Worm (Caenorhabditis elegans): ENCODE measurements around the gene tmd-2.

Gene tmd-2

DNA sequence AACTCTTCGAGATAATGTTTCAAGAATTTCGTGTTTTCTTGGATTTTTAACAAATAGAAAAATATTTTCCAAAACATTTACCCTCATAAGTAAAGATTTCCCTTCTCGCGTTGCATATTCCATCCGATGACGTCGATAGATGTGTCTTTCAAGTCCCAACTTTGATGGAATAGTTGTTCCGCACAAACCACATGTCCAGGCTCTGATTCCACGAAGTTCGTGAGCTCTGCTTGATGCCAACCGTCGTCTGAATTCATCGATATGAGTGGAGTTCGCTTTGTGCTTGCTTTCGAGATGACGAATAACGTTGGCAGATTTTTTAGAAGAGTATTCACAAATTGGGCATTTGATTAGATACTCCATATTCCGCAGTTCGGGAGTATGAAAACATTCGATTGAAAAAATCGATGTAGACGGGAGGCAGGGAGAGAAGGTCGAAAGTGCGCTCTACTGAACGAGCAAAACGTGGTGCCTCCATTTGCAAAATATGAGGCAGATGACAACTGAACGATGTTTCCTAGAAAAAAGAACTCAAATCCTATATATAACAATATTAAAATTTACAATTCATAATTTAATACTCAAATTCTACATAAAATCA, 33.4 kb upstream of the tmd-2 start, which contains the start of gene W02D7.6 (continued):
- TF ChIP-seq Y56A3A.18 (GFP tag; IDR thresholded peaks at IDR 0.05) (no peak), bed-1 (GFP tag; IDR thresholded peaks at IDR 0.05) (no peak), snpc-4 (GFP tag; optimal IDR thresholded peaks at IDR 0.05) (no peak), snpc-4 (tag; optimal IDR thresholded peaks at IDR 0.05) (peak in 1 of 4 experiments; percentile 54), ekl-4 (GFP tag; IDR thresholded peaks at IDR 0.05) (0 out of 2 replicates have a peak, but pooled peaks have one; percentile 19), ceh-91 (GFP tag; IDR thresholded peaks at IDR 0.05) (no peak), lsy-27 (tag; optimal IDR thresholded peaks at IDR 0.05; ENCODE audit: borderline replicate concordance, insufficient read depth) (no peak), Y95B8A.8 (GFP tag; IDR thresholded peaks at IDR 0.05) (0 out of 2 replicates have a peak, but pooled peaks have one; percentile 12), hmg-1.2 (GFP tag; IDR thresholded peaks at IDR 0.05) (peak; percentile 37; the same call in 1 of the 2 replicates), ztf-28 (GFP tag; IDR thresholded peaks at IDR 0.05) (no peak), zfh-2 (GFP tag; conservative IDR thresholded peaks at IDR 0.05) (no peak), attf-3 (GFP tag; conservative IDR thresholded peaks at IDR 0.05) (peak; percentile 41), athp-1 (tag; optimal IDR thresholded peaks at IDR 0.05) (peak; percentile 30), lsl-1 (GFP tag; optimal IDR thresholded peaks at IDR 0.05) (peak; percentile 27), cebp-1 (GFP tag; IDR thresholded peaks at IDR 0.05) (no peak), cebp-1 (tag; optimal IDR thresholded peaks at IDR 0.05) (no peak), tbp1 (GFP tag; optimal IDR thresholded peaks at IDR 0.05) (peak; percentile 34), lag-1 (GFP tag; IDR thresholded peaks at IDR 0.05) (no peak), mxl-1 (tag; optimal IDR thresholded peaks at IDR 0.05) (peak; percentile 24), ceh-58 (GFP tag; IDR thresholded peaks at IDR 0.05) (no peak), madf-6 (GFP tag; IDR thresholded peaks at IDR 0.05) (peak; percentile 51), F22D6.2 (tag; optimal IDR thresholded peaks at IDR 0.05) (no peak), mcd-1 (GFP tag; IDR thresholded peaks at IDR 0.05) (peak; percentile 46; the same call in 1 of the 2 replicates), let-607 (tag; optimal IDR thresholded peaks at IDR 0.05) (peak in 1 of 2 experiments; percentile 70), ZK185.1 (tag; optimal IDR thresholded peaks at IDR 0.05; ENCODE audit: poor library complexity, severe bottlenecking) (peak; percentile 1), C06A6.2 (GFP tag; conservative IDR thresholded peaks at IDR 0.05) (no peak), fkh-3 (tag; optimal IDR thresholded peaks at IDR 0.05) (no peak), tbx-9 (tag; optimal IDR thresholded peaks at IDR 0.05; ENCODE audit: borderline replicate concordance) (no peak), lin-54 (GFP tag; optimal IDR thresholded peaks at IDR 0.05) (peak; percentile 39), nhr-27 (tag; optimal IDR thresholded peaks at IDR 0.05) (no peak), pha-4 (tag; optimal IDR thresholded peaks at IDR 0.05) (no peak), hmg-20 (GFP tag; IDR thresholded peaks at IDR 0.05) (no peak), sea-2 (GFP tag; IDR thresholded peaks at IDR 0.05) (no peak), dpl-1 (GFP tag; optimal IDR thresholded peaks at IDR 0.05) (no peak), hlh-12 (tag; optimal IDR thresholded peaks at IDR 0.05) (no peak), attf-6 (GFP tag; IDR thresholded peaks at IDR 0.05) (no peak), nfyb-1 (GFP tag; IDR thresholded peaks at IDR 0.05) (no peak), ceh-27 (GFP tag; optimal IDR thresholded peaks at IDR 0.05) (no peak), sdz-38 (tag; optimal IDR thresholded peaks at IDR 0.05) (no peak), ztf-3 (GFP tag; optimal IDR thresholded peaks at IDR 0.05) (no peak), lir-1 (GFP tag; conservative IDR thresholded peaks at IDR 0.05) (no peak), hsf-1 (GFP tag; IDR thresholded peaks at IDR 0.05) (peak; percentile 57; the same call in 1 of the 2 replicates), madf-3 (GFP tag; IDR thresholded peaks at IDR 0.05) (peak; percentile 67; the same call in 1 of the 2 replicates), B0336.3 (GFP tag; IDR thresholded peaks at IDR 0.05) (peak; percentile 77), ztf-6 (GFP tag; IDR thresholded peaks at IDR 0.05) (no peak), let-526 (GFP tag; IDR thresholded peaks at IDR 0.05) (no peak)

All from whole organism, young adult.